Worm (Caenorhabditis elegans) whole organism, young adult: ENCODE measurements around the gene tmem-138.

Experiments
- K12H6.12 ChIP-seq: fragments of 200-800 bp; sonication (Bioruptor generic); optimal IDR thresholded peaks from 2 replicates; lab custom pipeline; 2018; ENCODE audit warnings: mild to moderate bottlenecking, missing genetic modification characterization, missing compliant biosample characterization
- atf-7 ChIP-seq: sonication (generic microtip); optimal IDR thresholded peaks from 2 replicates; lab custom pipeline; 2017; ENCODE audit warnings: mild to moderate bottlenecking, missing genetic modification characterization, missing compliant biosample characterization
- efl-1 ChIP-seq: fragments of 150-350 bp; optimal IDR thresholded peaks from 2 replicates; lab custom pipeline; 2014; ENCODE audit warnings: missing biosample characterization, missing genetic modification reagents, missing genetic modification characterization
- hlh-26 ChIP-seq: fragments of 200-800 bp; sonication (Bioruptor generic); conservative IDR thresholded peaks from 2 replicates; pipeline ENCODE4 v1.3.6; 2022; ENCODE audit warnings: missing genetic modification reagents, missing genetic modification characterization, missing compliant biosample characterization
- hmg-20 ChIP-seq: fragments of 200-800 bp; sonication (Bioruptor generic); IDR thresholded peaks from 2 replicates; pipeline ENCODE4 v1.3.6; 2022; ENCODE audit warnings: missing genetic modification reagents, missing genetic modification characterization, missing compliant biosample characterization
- lag-1 ChIP-seq: fragments of 200-800 bp; sonication (Bioruptor generic); IDR thresholded peaks from 2 replicates; pipeline ENCODE4 v1.3.6; 2022; ENCODE audit warnings: missing genetic modification reagents, missing genetic modification characterization, missing compliant biosample characterization
- lir-1 ChIP-seq: fragments of 200-800 bp; sonication (Bioruptor generic); conservative IDR thresholded peaks from 2 replicates; pipeline ENCODE4 v1.3.6; 2022; ENCODE audit warnings: missing genetic modification reagents, missing genetic modification characterization, missing compliant biosample characterization
- mes-4 ChIP-seq: sonication (generic microtip); optimal IDR thresholded peaks from 2 replicates; lab custom pipeline; 2016; ENCODE audit warnings: missing genotype, missing genetic modification characterization, missing compliant biosample characterization
- mxl-1 ChIP-seq: sonication (generic microtip); optimal IDR thresholded peaks from 2 replicates; lab custom pipeline; 2016; ENCODE audit warnings: missing genetic modification characterization, missing compliant biosample characterization
- nhr-90 ChIP-seq: sonication (generic microtip); optimal IDR thresholded peaks from 2 replicates; lab custom pipeline; 2016; ENCODE audit warnings: missing genotype, mild to moderate bottlenecking, missing genetic modification characterization, missing compliant biosample characterization
- rcor-1 ChIP-seq: fragments of 200-800 bp; sonication (Bioruptor generic); IDR thresholded peaks from 2 replicates; pipeline ENCODE4 v1.3.6; 2022; ENCODE audit warnings: missing genetic modification reagents, missing genetic modification characterization, missing compliant biosample characterization
- repo-1 ChIP-seq: sonication (generic microtip); optimal IDR thresholded peaks from 2 replicates; lab custom pipeline; 2017; ENCODE audit warnings: mild to moderate bottlenecking, missing genetic modification characterization, missing compliant biosample characterization
- snpc-4 ChIP-seq, 5 experiments: fragments of 150-350 bp in 1 of 5; sonication (generic microtip) in 4 of 5; optimal IDR thresholded peaks; 2 replicates each; lab custom pipeline; 2014 to 2018; ENCODE audit warnings: missing genetic modification characterization in 5 of 5, missing biosample characterization in 3 of 5, antibody characterized with exemption in 2 of 5, mild to moderate bottlenecking in 2 of 5, missing compliant biosample characterization in 2 of 5, missing genotype in 2 of 5, moderate library complexity in 2 of 5, missing genetic modification reagents in 1 of 5
- sptf-2 ChIP-seq: fragments of 200-800 bp; sonication (Bioruptor generic); optimal IDR thresholded peaks from 2 replicates; lab custom pipeline; 2018; ENCODE audit warnings: mild to moderate bottlenecking, missing genetic modification characterization, missing compliant biosample characterization

ce11 chrII:8204039-8204438 is 46.9 kb downstream of the tmem-138 start, which contains the start of gene col-76:
- no peak for TF ChIP-seq snpc-4 (GFP tag; optimal IDR thresholded peaks at IDR 0.05; lab: Kevin White, UChicago)
- TF ChIP-seq snpc-4 (tag; optimal IDR thresholded peaks at IDR 0.05; lab: Kevin White, UChicago), result no peak
- TF ChIP-seq mxl-1, result no peak
- no peak for TF ChIP-seq rcor-1
- TF ChIP-seq K12H6.12 (tag; lab: Kevin White, UChicago), result no peak
- TF ChIP-seq nhr-90 (tag; lab: Kevin White, UChicago), result no peak
- TF ChIP-seq lir-1 (GFP tag; lab: Robert Waterston, UW), result no peak
- TF ChIP-seq repo-1 (tag; lab: Kevin White, UChicago), result no peak
- no peak for TF ChIP-seq hlh-26
- no peak for TF ChIP-seq hmg-20 (GFP tag; lab: Robert Waterston, UW)
- no peak for TF ChIP-seq sptf-2
- TF ChIP-seq efl-1 (GFP tag; lab: Kevin White, UChicago), result no peak
- no peak for TF ChIP-seq atf-7 (tag; lab: Kevin White, UChicago)
- no peak for TF ChIP-seq lag-1 (GFP tag; lab: Robert Waterston, UW)
- TF ChIP-seq mes-4 (tag; lab: Kevin White, UChicago), result no peak
